Worm (Caenorhabditis elegans) whole organism, early embryonic: ENCODE results near the gene sul-3.

Experiments used
- aly-1 ChIP-seq: sonication (generic microtip); optimal IDR thresholded peaks from 2 replicates; lab custom pipeline; 2016; ENCODE audit warnings: missing genetic modification characterization, missing compliant biosample characterization
- ama-1 ChIP-seq: fragments of 150-350 bp; optimal IDR thresholded peaks from 2 replicates; lab custom pipeline; 2014
- ceh-13 ChIP-seq: fragments of 200-800 bp; sonication (Bioruptor generic); optimal IDR thresholded peaks from 2 replicates; lab custom pipeline; 2018; ENCODE audit warnings: mild to moderate bottlenecking, missing genetic modification characterization, missing compliant biosample characterization
- hmbx-1 ChIP-seq: sonication (generic microtip); optimal IDR thresholded peaks from 2 replicates; lab custom pipeline; 2016; ENCODE audit warnings: mild to moderate bottlenecking, missing genetic modification characterization, missing compliant biosample characterization
- hnd-1 ChIP-seq: sonication (generic microtip); optimal IDR thresholded peaks from 2 replicates; lab custom pipeline; 2016; ENCODE audit warnings: missing genetic modification characterization, missing compliant biosample characterization
- scrt-1 ChIP-seq: fragments of 200-800 bp; sonication (Bioruptor generic); IDR thresholded peaks from 2 replicates; pipeline ENCODE4 v1.3.6; 2022; ENCODE audit warnings: missing genetic modification characterization, missing compliant biosample characterization
- tbx-37 ChIP-seq: fragments of 200-800 bp; sonication (Bioruptor generic); conservative IDR thresholded peaks from 2 replicates; pipeline ENCODE4 v1.3.6; 2022; ENCODE audit warnings: missing genetic modification reagents, missing genetic modification characterization, missing compliant biosample characterization

DNA sequence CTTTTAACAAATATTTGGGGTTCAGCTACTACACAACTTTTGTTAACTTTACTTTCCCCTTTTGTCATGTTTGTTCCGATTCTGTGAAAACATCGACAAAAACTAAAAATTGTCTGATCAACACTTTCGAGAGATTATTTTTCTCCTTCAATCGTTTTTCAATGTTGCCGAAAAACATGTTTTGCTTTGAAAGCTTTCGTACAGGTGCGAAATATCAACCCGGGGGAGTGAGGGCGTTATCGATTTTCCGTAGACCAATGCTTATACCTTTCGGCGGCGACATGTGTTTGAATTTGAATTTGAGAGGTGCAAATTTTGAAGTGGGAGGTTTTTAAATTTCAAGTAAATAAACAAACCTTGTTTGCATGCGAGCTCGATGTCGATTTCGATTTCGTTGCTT, 25.6 kb downstream of the sul-3 start:
- TF ChIP-seq tbx-37 (GFP tag; lab: Robert Waterston, UW) (no peak), ceh-13 (no peak), aly-1 (tag; lab: Kevin White, UChicago) (no peak), hmbx-1 (tag; lab: Kevin White, UChicago) (no peak), hnd-1 (tag; lab: Kevin White, UChicago) (no peak), scrt-1 (no peak), ama-1 (lab: Kevin White, UChicago) (no peak)
